Worm (Caenorhabditis elegans) whole organism, L3 larva: Measurements from ENCODE around the gene acs-20.

ENCODE experiments used
- R02D3.7 ChIP-seq: fragments of 150-350 bp; optimal IDR thresholded peaks from 2 replicates; lab custom pipeline; 2014; ENCODE audit warnings: missing biosample characterization, missing genetic modification characterization
- ZK546.5 ChIP-seq: sonication (generic microtip); optimal IDR thresholded peaks from 2 replicates; lab custom pipeline; 2017; ENCODE audit warnings: missing biosample characterization, missing genetic modification characterization
- aly-2 ChIP-seq: fragments of 150-350 bp; optimal IDR thresholded peaks from 2 replicates; lab custom pipeline; 2014; ENCODE audit warnings: missing biosample characterization, missing genetic modification characterization
- ama-1 ChIP-seq: fragments of 150-350 bp; optimal IDR thresholded peaks from 2 replicates; lab custom pipeline; 2018
- ceh-16 ChIP-seq: sonication (generic microtip); optimal IDR thresholded peaks from 2 replicates; lab custom pipeline; 2017; ENCODE audit warnings: missing biosample characterization, missing genetic modification characterization
- ceh-28 ChIP-seq: fragments of 150-350 bp; optimal IDR thresholded peaks from 2 replicates; lab custom pipeline; 2014; ENCODE audit warnings: missing biosample characterization, missing genetic modification reagents, missing genetic modification characterization
- ceh-82 ChIP-seq: fragments of 150-350 bp; optimal IDR thresholded peaks from 2 replicates; lab custom pipeline; 2014; ENCODE audit warnings: missing biosample characterization, missing genetic modification characterization
- egl-5 ChIP-seq: fragments of 150-350 bp; optimal IDR thresholded peaks from 2 replicates; lab custom pipeline; 2017; ENCODE audit warnings: missing biosample characterization, missing genetic modification reagents, missing genetic modification characterization, inconsistent platforms
- elt-1 ChIP-seq: fragments of 150-350 bp; optimal IDR thresholded peaks from 2 replicates; lab custom pipeline; 2014; ENCODE audit warnings: missing biosample characterization, missing genetic modification characterization
- elt-2 ChIP-seq: sonication (generic microtip); optimal IDR thresholded peaks from 2 replicates; lab custom pipeline; 2016; ENCODE audit warnings: missing genetic modification reagents, mild to moderate bottlenecking, missing genetic modification characterization, missing compliant biosample characterization
- elt-3 ChIP-seq, 3 experiments: fragments of 150-350 bp in 1 of 3; sonication (generic microtip) in 2 of 3; optimal IDR thresholded peaks; 2 replicates in 2 of 3; 4 replicates in 1 of 3; lab custom pipeline; 2014 to 2017; ENCODE audit warnings: missing biosample characterization in 3 of 3, missing genetic modification characterization in 3 of 3
- eor-1 ChIP-seq, 2 experiments: fragments of 150-350 bp; optimal IDR thresholded peaks; 2 replicates each; lab custom pipeline; 2014 to 2018; ENCODE audit warnings: missing biosample characterization in 2 of 2, missing genetic modification characterization in 2 of 2
- fkh-10 ChIP-seq: sonication (generic microtip); optimal IDR thresholded peaks from 2 replicates; lab custom pipeline; 2017; ENCODE audit warnings: missing biosample characterization, missing genetic modification reagents, missing genetic modification characterization
- fkh-2 ChIP-seq: fragments of 150-350 bp; optimal IDR thresholded peaks from 2 replicates; lab custom pipeline; 2014; ENCODE audit warnings: missing biosample characterization, missing genetic modification reagents, missing genetic modification characterization
- hmg-11 ChIP-seq: sonication (generic microtip); optimal IDR thresholded peaks from 2 replicates; lab custom pipeline; 2016; ENCODE audit warnings: missing genetic modification characterization, missing compliant biosample characterization
- jun-1 ChIP-seq: fragments of 150-350 bp; optimal IDR thresholded peaks from 2 replicates; lab custom pipeline; 2014; ENCODE audit warnings: missing biosample characterization, missing genetic modification reagents, missing genetic modification characterization
- lin-15B ChIP-seq: fragments of 150-350 bp; optimal IDR thresholded peaks from 2 replicates; lab custom pipeline; 2014; ENCODE audit warnings: missing biosample characterization, missing genetic modification characterization
- lsy-12 ChIP-seq: sonication (generic microtip); optimal IDR thresholded peaks from 2 replicates; lab custom pipeline; 2016; ENCODE audit warnings: mild to moderate bottlenecking, missing genetic modification characterization, missing compliant biosample characterization
- mdl-1 ChIP-seq: fragments of 150-350 bp; optimal IDR thresholded peaks from 2 replicates; lab custom pipeline; 2014; ENCODE audit warnings: missing biosample characterization, missing genetic modification characterization
- mml-1 ChIP-seq: fragments of 150-350 bp; sonication (generic microtip); optimal IDR thresholded peaks from 3 replicates; lab custom pipeline; 2014; ENCODE audit warnings: missing biosample characterization, missing genetic modification characterization
- nfya-1 ChIP-seq: sonication (generic microtip); optimal IDR thresholded peaks from 2 replicates; lab custom pipeline; 2017; ENCODE audit warnings: missing genetic modification characterization, mild to moderate bottlenecking, missing compliant biosample characterization, antibody characterized with exemption, moderate library complexity; ENCODE audit not compliant: insufficient read depth
- nhr-12 ChIP-seq: fragments of 150-350 bp; optimal IDR thresholded peaks from 2 replicates; lab custom pipeline; 2014; ENCODE audit warnings: missing biosample characterization, missing genetic modification characterization
- nhr-23 ChIP-seq: fragments of 150-350 bp; optimal IDR thresholded peaks from 2 replicates; lab custom pipeline; 2014; ENCODE audit warnings: missing biosample characterization, missing genetic modification reagents, missing genetic modification characterization
- nhr-237 ChIP-seq: fragments of 150-350 bp; optimal IDR thresholded peaks from 2 replicates; lab custom pipeline; 2014; ENCODE audit warnings: missing biosample characterization, missing genetic modification characterization
- nhr-25 ChIP-seq: sonication (generic microtip); optimal IDR thresholded peaks from 2 replicates; lab custom pipeline; 2017; ENCODE audit warnings: missing biosample characterization, missing genetic modification characterization
- nhr-43 ChIP-seq: sonication (generic microtip); optimal IDR thresholded peaks from 2 replicates; lab custom pipeline; 2016; ENCODE audit warnings: mild to moderate bottlenecking, missing genetic modification characterization, missing compliant biosample characterization; ENCODE audit not compliant: poor library complexity, severe bottlenecking
- nhr-67 ChIP-seq: fragments of 150-350 bp; optimal IDR thresholded peaks from 2 replicates; lab custom pipeline; 2014; ENCODE audit warnings: missing biosample characterization, missing genetic modification characterization
- nhr-76 ChIP-seq: fragments of 150-350 bp; sonication (generic microtip); optimal IDR thresholded peaks from 5 replicates; lab custom pipeline; 2014; ENCODE audit warnings: missing biosample characterization, missing genetic modification characterization
- nhr-77 ChIP-seq: fragments of 150-350 bp; optimal IDR thresholded peaks from 2 replicates; lab custom pipeline; 2014; ENCODE audit warnings: missing biosample characterization, missing genetic modification characterization
- pha-4 ChIP-seq: fragments of 150-350 bp; optimal IDR thresholded peaks from 2 replicates; lab custom pipeline; 2014; ENCODE audit warnings: missing biosample characterization, missing genetic modification reagents, missing genetic modification characterization
- pqm-1 ChIP-seq: fragments of 150-350 bp; optimal IDR thresholded peaks from 2 replicates; lab custom pipeline; 2017; ENCODE audit warnings: missing biosample characterization, missing genetic modification characterization, inconsistent platforms
- sea-2 ChIP-seq: fragments of 150-350 bp; sonication (generic microtip); optimal IDR thresholded peaks from 4 replicates; lab custom pipeline; 2014; ENCODE audit warnings: missing biosample characterization, missing genetic modification reagents, missing genetic modification characterization
- skn-1 ChIP-seq: fragments of 150-350 bp; optimal IDR thresholded peaks from 2 replicates; lab custom pipeline; 2014; ENCODE audit warnings: missing biosample characterization, missing genetic modification characterization
- tbx-2 ChIP-seq: sonication (generic microtip); optimal IDR thresholded peaks from 2 replicates; lab custom pipeline; 2016; ENCODE audit warnings: mild to moderate bottlenecking, missing genetic modification characterization, missing compliant biosample characterization
- unc-39 ChIP-seq: sonication (generic microtip); optimal IDR thresholded peaks from 4 replicates; lab custom pipeline; 2017; ENCODE audit warnings: missing biosample characterization, missing genetic modification characterization
- unc-62 ChIP-seq: fragments of 150-350 bp; sonication (generic microtip); optimal IDR thresholded peaks from 4 replicates; lab custom pipeline; 2014; ENCODE audit warnings: missing biosample characterization, missing genetic modification reagents, missing genetic modification characterization
- ztf-11 ChIP-seq: fragments of 150-350 bp; optimal IDR thresholded peaks from 2 replicates; lab custom pipeline; 2014; ENCODE audit warnings: missing biosample characterization, missing genetic modification characterization
- ztf-4 ChIP-seq: fragments of 150-350 bp; optimal IDR thresholded peaks from 2 replicates; lab custom pipeline; 2014; ENCODE audit warnings: missing biosample characterization, missing genetic modification characterization

acs-20 gene

DNA sequence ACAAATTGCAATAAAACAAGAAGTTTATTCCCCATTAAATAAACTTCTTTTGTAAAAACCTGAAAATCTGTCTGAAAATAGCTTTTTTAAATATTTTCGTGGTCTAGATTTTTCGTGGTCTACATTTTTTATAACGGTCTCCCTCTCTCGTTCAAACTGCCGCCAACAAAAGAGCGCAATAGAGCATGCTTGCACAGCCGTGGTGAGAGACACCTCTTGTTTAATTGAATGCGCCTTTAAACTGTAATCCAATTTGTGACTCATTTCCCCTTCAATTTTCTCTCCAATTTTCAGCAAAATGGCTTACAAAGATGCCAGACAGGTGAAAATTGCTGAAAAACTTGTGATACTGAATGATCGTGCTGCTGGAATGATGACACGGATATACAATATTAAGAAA, 5.6 kb upstream of the acs-20 start, which contains the start of gene gex-3 (continued):
- TF ChIP-seq nhr-25 (tag; lab: Kevin White, UChicago) (peak; percentile 89), ZK546.5 (tag; lab: Kevin White, UChicago) (no peak), tbx-2 (no peak), skn-1 (tag; lab: Kevin White, UChicago) (peak; percentile 37), elt-3 (tag; optimal IDR thresholded peaks at IDR 0.05; lab: Kevin White, UChicago) (no peak), fkh-10 (peak; percentile 81), nhr-23 (tag; lab: Kevin White, UChicago) (peak; percentile 85), R02D3.7 (peak; percentile 55), nfya-1 (tag; lab: Kevin White, UChicago) (peak; percentile 92), pqm-1 (tag; lab: Kevin White, UChicago) (peak; percentile 63), ama-1 (peak; percentile 3), ceh-16 (no peak), hmg-11 (tag; lab: Kevin White, UChicago) (peak; percentile 57), ztf-4 (tag; lab: Kevin White, UChicago) (no peak), elt-2 (tag; lab: Kevin White, UChicago) (peak; percentile 48), ztf-11 (tag; lab: Kevin White, UChicago) (no peak)

DNA sequence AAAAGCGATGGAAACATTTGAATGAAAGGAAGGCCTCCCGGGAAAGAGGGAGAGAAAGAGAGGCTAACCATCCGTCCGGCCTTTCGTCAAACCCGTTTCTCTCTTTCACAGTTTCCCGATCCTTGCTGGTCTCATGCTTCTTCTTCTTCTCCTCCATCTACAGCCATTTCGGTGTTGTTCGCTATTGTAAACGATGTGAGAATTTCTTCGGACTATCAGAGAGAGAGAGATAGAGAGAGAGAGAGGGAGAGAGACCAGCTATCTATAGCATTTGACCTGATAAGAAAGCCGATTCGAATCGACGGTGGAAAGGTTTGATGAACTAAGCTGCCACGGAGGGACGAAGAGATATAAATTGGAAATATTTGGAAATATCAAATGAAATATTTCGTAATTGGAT, 4.9 kb upstream of the acs-20 start:
- TF ChIP-seq nhr-76 (tag; lab: Kevin White, UChicago) (no peak), nhr-43 (peak; percentile 68), elt-3 (tag; optimal IDR thresholded peaks at IDR 0.05; lab: Kevin White, UChicago) (peak in 1 of 3 experiments; percentile 1), nhr-25 (tag; lab: Kevin White, UChicago) (peak; percentile 68), nhr-23 (tag; lab: Kevin White, UChicago) (peak; percentile 91)

DNA sequence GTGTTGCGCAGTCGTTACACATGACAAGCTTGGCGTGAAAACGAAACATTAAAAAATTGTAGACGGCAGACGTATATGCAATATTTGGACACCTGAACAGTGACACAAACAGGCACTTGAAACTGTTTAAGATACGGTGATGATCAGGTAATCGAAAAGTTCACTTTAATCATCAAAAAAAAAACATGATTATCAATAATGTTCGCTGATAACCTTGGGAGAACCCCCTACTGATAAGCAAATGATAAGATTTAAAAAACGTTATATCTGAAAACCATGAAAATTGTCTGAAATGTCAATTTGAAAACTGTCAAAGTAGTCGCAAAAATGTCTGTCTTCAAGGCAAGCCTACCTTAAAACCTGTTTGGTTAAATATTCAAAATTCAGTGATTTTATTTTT, 1.5 kb upstream of the acs-20 start:
- TF ChIP-seq nhr-77 (tag; lab: Kevin White, UChicago) (no peak), mdl-1 (tag; lab: Kevin White, UChicago) (no peak), fkh-2 (tag; lab: Kevin White, UChicago) (no peak), elt-3 (tag; optimal IDR thresholded peaks at IDR 0.05; lab: Kevin White, UChicago) (peak in 1 of 3 experiments; percentile 83), sea-2 (GFP tag; lab: Kevin White, UChicago) (no peak), elt-1 (tag; lab: Kevin White, UChicago) (no peak), nhr-12 (no peak), nhr-67 (tag; lab: Kevin White, UChicago) (no peak), hmg-11 (tag; lab: Kevin White, UChicago) (no peak), elt-2 (tag; lab: Kevin White, UChicago) (peak; percentile 85), nhr-76 (tag; lab: Kevin White, UChicago) (no peak), pha-4 (tag; lab: Kevin White, UChicago) (no peak), pqm-1 (tag; lab: Kevin White, UChicago) (peak; percentile 19), ceh-82 (tag; lab: Kevin White, UChicago) (no peak), egl-5 (tag; lab: Kevin White, UChicago) (no peak), nhr-25 (tag; lab: Kevin White, UChicago) (peak; percentile 44)

DNA sequence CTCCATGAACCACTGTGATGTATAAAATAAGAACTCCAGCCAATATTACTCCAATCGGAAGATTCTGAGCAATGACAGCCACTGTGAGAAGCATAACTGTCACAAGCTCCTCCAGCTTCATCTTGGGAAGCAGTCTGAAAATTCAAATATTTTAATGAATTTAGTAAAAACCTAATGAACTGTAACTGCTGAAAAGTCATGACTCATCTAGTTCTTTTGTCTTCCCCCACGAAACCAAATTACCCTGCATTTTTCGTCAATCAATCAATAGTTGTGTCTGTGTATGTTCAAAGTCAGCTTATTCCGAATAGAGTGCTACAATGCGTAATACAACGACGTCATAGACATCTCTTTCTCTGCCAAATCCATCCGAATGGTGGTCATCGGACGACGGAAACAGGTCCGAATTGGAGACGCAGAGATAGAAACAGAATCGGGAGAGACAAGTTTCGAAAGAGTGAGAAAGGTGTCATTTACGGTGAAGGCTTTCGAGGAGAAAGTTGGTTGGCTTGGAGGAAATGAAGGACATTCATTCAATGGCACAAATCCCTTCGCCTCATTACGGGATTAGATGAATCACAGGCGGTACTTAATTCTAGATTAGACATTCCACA, 1.8 kb downstream of the acs-20 start:
- TF ChIP-seq lsy-12 (peak; percentile 10), nhr-237 (tag; lab: Kevin White, UChicago) (no peak), eor-1 (tag; optimal IDR thresholded peaks at IDR 0.05; lab: Kevin White, UChicago) (no peak), mml-1 (no peak), nfya-1 (tag; lab: Kevin White, UChicago) (peak; percentile 43), nhr-43 (peak; percentile 61), ztf-4 (tag; lab: Kevin White, UChicago) (no peak), lin-15B (tag; lab: Kevin White, UChicago) (peak; percentile 2), unc-62 (peak; percentile 54), nhr-23 (tag; lab: Kevin White, UChicago) (peak; percentile 90), unc-39 (tag; lab: Kevin White, UChicago) (no peak), ceh-16 (no peak), nhr-25 (tag; lab: Kevin White, UChicago) (peak; percentile 96), elt-3 (tag; optimal IDR thresholded peaks at IDR 0.05; lab: Kevin White, UChicago) (peak in 1 of 3 experiments; percentile 57), ceh-28 (tag; lab: Kevin White, UChicago) (peak; percentile 48), jun-1 (tag; lab: Kevin White, UChicago) (peak; percentile 2), ZK546.5 (tag; lab: Kevin White, UChicago) (no peak), aly-2 (tag; lab: Kevin White, UChicago) (no peak)
